Worm (Caenorhabditis elegans) whole organism, L1 larva: ENCODE results near the gene Y32B12B.4.

Source experiments
- C16A3.4 ChIP-seq: fragments of 150-350 bp; optimal IDR thresholded peaks from 2 replicates; lab custom pipeline; 2014; ENCODE audit warnings: missing biosample characterization, missing genetic modification characterization
- ceh-63 ChIP-seq: fragments of 200-800 bp; sonication (Bioruptor generic); optimal IDR thresholded peaks from 2 replicates; lab custom pipeline; 2018; ENCODE audit warnings: mild to moderate bottlenecking, missing genetic modification characterization, missing compliant biosample characterization
- ceh-82 ChIP-seq, 3 experiments: fragments of 150-350 bp in 1 of 3; sonication (generic microtip) in 2 of 3; optimal IDR thresholded peaks; 2 replicates each; lab custom pipeline; 2014 to 2017; ENCODE audit warnings: missing biosample characterization in 3 of 3, missing genetic modification characterization in 3 of 3
- ces-1 ChIP-seq: fragments of 150-350 bp; optimal IDR thresholded peaks from 2 replicates; lab custom pipeline; 2014; ENCODE audit warnings: missing biosample characterization, missing genetic modification reagents, missing genetic modification characterization
- egl-27 ChIP-seq, 2 experiments: fragments of 150-350 bp in 1 of 2; sonication (generic microtip); optimal IDR thresholded peaks; 3 replicates each; lab custom pipeline; 2017 to 2018; ENCODE audit warnings: missing biosample characterization in 2 of 2, missing genetic modification characterization in 2 of 2, missing genetic modification reagents in 2 of 2
- elt-3 ChIP-seq, 6 experiments: fragments of 150-350 bp in 1 of 6; sonication (generic microtip); optimal IDR thresholded peaks; 2 replicates each; lab custom pipeline; 2017 to 2018; ENCODE audit warnings: missing biosample characterization in 6 of 6, missing genetic modification characterization in 6 of 6, inconsistent platforms in 1 of 6
- nhr-11 ChIP-seq: fragments of 150-350 bp; optimal IDR thresholded peaks from 2 replicates; lab custom pipeline; 2014; ENCODE audit warnings: missing biosample characterization, missing genetic modification characterization
- nhr-76 ChIP-seq: sonication (generic microtip); optimal IDR thresholded peaks from 2 replicates; lab custom pipeline; 2017; ENCODE audit warnings: missing biosample characterization, missing genetic modification characterization
- pax-3 ChIP-seq: fragments of 200-800 bp; sonication (Bioruptor generic); optimal IDR thresholded peaks from 2 replicates; lab custom pipeline; 2018; ENCODE audit warnings: mild to moderate bottlenecking, missing genetic modification characterization, moderate library complexity, missing compliant biosample characterization
- rnt-1 ChIP-seq: sonication (generic microtip); optimal IDR thresholded peaks from 2 replicates; lab custom pipeline; 2016; ENCODE audit warnings: mild to moderate bottlenecking, missing genetic modification characterization, moderate library complexity, missing compliant biosample characterization
- tbx-2 ChIP-seq: sonication (generic microtip); optimal IDR thresholded peaks from 2 replicates; lab custom pipeline; 2016; ENCODE audit warnings: missing genetic modification characterization, missing compliant biosample characterization
- ztf-11 ChIP-seq, 2 experiments: sonication (generic microtip); optimal IDR thresholded peaks; 2 replicates each; lab custom pipeline; 2016 to 2017; ENCODE audit warnings: missing genetic modification characterization in 2 of 2, missing biosample characterization in 1 of 2, missing compliant biosample characterization in 1 of 2

ce11 chrV:16570697-16571096 is 17.6 kb downstream of the Y32B12B.4 start, which contains the start of gene nhr-233:
- TF ChIP-seq pax-3: no peak
- TF ChIP-seq egl-27 (tag; optimal IDR thresholded peaks at IDR 0.05; lab: Kevin White, UChicago): no peak
- TF ChIP-seq C16A3.4 (tag; lab: Kevin White, UChicago): no peak
- no peak for TF ChIP-seq tbx-2 (tag; lab: Kevin White, UChicago)
- TF ChIP-seq ceh-63 (GFP tag; lab: Kevin White, UChicago): no peak
- no peak for TF ChIP-seq ces-1
- no peak for TF ChIP-seq nhr-76
- no peak for TF ChIP-seq ceh-82 (tag; optimal IDR thresholded peaks at IDR 0.05; lab: Kevin White, UChicago)
- no peak for TF ChIP-seq ztf-11 (tag; optimal IDR thresholded peaks at IDR 0.05; lab: Kevin White, UChicago)
- TF ChIP-seq elt-3 (tag; optimal IDR thresholded peaks at IDR 0.05; lab: Kevin White, UChicago): no peak
- no peak for TF ChIP-seq nhr-11
- no peak for TF ChIP-seq rnt-1 (tag; lab: Kevin White, UChicago)
